Worm (Caenorhabditis elegans): Measurements from ENCODE around the gene C23G10.11.

DNA sequence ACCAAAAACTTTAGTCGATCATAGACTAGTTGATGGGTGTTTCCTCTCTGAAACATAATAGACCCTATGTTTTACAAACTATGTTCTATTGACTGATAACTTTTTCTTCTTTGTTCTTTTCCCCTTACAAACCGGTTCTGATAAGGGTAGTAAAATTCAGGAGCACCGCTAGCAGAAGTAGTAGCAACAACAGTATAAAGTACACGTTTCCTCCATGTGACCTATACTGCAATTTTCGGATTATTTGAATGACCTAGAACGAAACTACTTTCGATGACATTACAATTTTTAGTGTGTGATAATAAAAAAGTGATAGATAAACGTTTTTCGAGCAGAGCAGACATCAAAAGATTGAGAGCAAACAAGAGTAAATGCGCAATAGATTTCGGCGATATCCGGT, 35.1 kb downstream of the C23G10.11 start:
- TF ChIP-seq snpc-4 (tag; optimal IDR thresholded peaks at IDR 0.05), result no peak
- no peak for TF ChIP-seq mep-1 (tag; optimal IDR thresholded peaks at IDR 0.05)
- TF ChIP-seq flh-1 (GFP tag; optimal IDR thresholded peaks at IDR 0.05), result no peak
- no peak for TF ChIP-seq nhr-237 (tag; optimal IDR thresholded peaks at IDR 0.05)
- TF ChIP-seq ceh-43 (GFP tag; optimal IDR thresholded peaks at IDR 0.05), result no peak
- no peak for TF ChIP-seq unc-62 (GFP tag; optimal IDR thresholded peaks at IDR 0.05)
- TF ChIP-seq pha-4 (tag; optimal IDR thresholded peaks at IDR 0.05), result no peak
- TF ChIP-seq nhr-12 (tag; optimal IDR thresholded peaks at IDR 0.05), result no peak
- no peak for TF ChIP-seq nhr-76 (tag; optimal IDR thresholded peaks at IDR 0.05)
- TF ChIP-seq ztf-11 (tag; optimal IDR thresholded peaks at IDR 0.05), result no peak
- no peak for TF ChIP-seq elt-1 (tag; optimal IDR thresholded peaks at IDR 0.05; ENCODE audit: borderline replicate concordance, insufficient read depth)
- TF ChIP-seq elt-3 (tag; optimal IDR thresholded peaks at IDR 0.05), result no peak
- no peak for TF ChIP-seq lin-13 (tag; optimal IDR thresholded peaks at IDR 0.05)
- TF ChIP-seq blmp-1 (tag; optimal IDR thresholded peaks at IDR 0.05), result no peak
